Worm (Caenorhabditis elegans): ENCODE measurements around the gene sdz-13.

DNA sequence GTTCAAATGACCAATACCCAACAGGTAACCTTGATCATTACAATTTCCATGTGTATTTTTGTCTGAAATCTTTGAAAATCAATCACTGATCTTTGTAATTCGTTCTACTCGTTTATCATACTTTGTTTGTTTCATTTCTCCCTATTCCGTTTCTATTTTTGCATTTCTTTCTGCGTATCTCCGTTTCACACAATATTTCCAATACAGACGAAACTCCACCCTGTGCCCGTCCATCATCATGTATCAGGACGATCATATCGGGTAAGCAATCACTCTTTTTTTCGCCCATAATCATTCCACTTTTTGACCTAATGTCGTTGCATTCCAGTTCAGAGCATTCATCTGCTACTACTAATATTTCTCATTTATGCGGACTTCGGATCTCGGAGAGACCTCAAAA lies 30.3 kb upstream of the sdz-13 start, which contains the start of gene pyk-2:
- TF ChIP-seq ces-1 (GFP tag; optimal IDR thresholded peaks at IDR 0.05) (no peak), lin-1 (GFP tag; IDR thresholded peaks at IDR 0.05) (no peak), rbr-2 (tag; optimal IDR thresholded peaks at IDR 0.05) (no peak), fkh-10 (GFP tag; optimal IDR thresholded peaks at IDR 0.05) (no peak), dmd-8 (GFP tag; IDR thresholded peaks at IDR 0.05) (no peak), unc-39 (tag; optimal IDR thresholded peaks at IDR 0.05) (no peak), ama-1 (optimal IDR thresholded peaks at IDR 0.05) (no peak), ceh-32 (tag; optimal IDR thresholded peaks at IDR 0.05; ENCODE audit: poor library complexity) (no peak), F26F4.8 (GFP tag; conservative IDR thresholded peaks at IDR 0.05) (no peak), lin-39 (tag; optimal IDR thresholded peaks at IDR 0.05) (no peak), F10B5.3 (tag; optimal IDR thresholded peaks at IDR 0.05) (no peak), skn-1 (tag; optimal IDR thresholded peaks at IDR 0.05) (no peak), ceh-62 (tag; optimal IDR thresholded peaks at IDR 0.05) (no peak), lin-13 (GFP tag; optimal IDR thresholded peaks at IDR 0.05) (no peak)

All from whole organism, L4 larva.